Worm (Caenorhabditis elegans): ENCODE measurements around the gene R11D1.1.

DNA sequence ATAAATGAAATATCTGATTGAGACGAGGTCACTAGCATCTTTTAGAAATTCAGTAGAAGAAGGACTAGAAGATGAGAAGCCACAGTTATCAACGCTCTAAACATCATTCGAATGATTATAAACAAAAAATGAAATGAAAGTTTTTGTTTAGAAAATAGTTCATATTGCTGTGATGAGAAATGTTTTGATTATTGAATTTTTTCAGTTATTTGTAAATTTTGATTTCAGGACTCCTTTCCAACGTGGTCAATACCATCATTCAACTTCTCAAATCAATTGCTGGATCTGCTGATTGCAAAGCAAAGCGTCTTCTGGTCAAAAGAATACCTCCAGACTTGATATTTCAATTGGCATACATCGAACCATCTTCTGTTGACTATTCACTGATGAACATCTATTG is 46.0 kb upstream of the R11D1.1 start, which contains the start of gene W05B10.6:
- no peak for TF ChIP-seq unc-130 (GFP tag; optimal IDR thresholded peaks at IDR 0.05)
- TF ChIP-seq ztf-26 (tag; optimal IDR thresholded peaks at IDR 0.05), result no peak
- TF ChIP-seq Y56A3A.18 (GFP tag; IDR thresholded peaks at IDR 0.05), result no peak
- no peak for TF ChIP-seq unc-62 (GFP tag; optimal IDR thresholded peaks at IDR 0.05)
- no peak for TF ChIP-seq nfya-1 (tag; optimal IDR thresholded peaks at IDR 0.05; ENCODE audit: borderline replicate concordance, insufficient read depth)
- TF ChIP-seq hrde-1 (tag; optimal IDR thresholded peaks at IDR 0.05; ENCODE audit: borderline replicate concordance), result no peak
- TF ChIP-seq ceh-91 (GFP tag; IDR thresholded peaks at IDR 0.05), result no peak
